Worm (Caenorhabditis elegans) whole organism, L1 larva: ENCODE data around the gene T05C7.9.

Experiments used
- aha-1 ChIP-seq: fragments of 150-350 bp; optimal IDR thresholded peaks from 2 replicates; lab custom pipeline; 2014; ENCODE audit warnings: missing biosample characterization, missing genetic modification characterization
- blmp-1 ChIP-seq: fragments of 150-350 bp; optimal IDR thresholded peaks from 2 replicates; lab custom pipeline; 2014; ENCODE audit warnings: missing biosample characterization, missing genetic modification characterization
- ceh-8 ChIP-seq: fragments of 200-800 bp; sonication (Bioruptor generic); optimal IDR thresholded peaks from 2 replicates; lab custom pipeline; 2018; ENCODE audit warnings: mild to moderate bottlenecking, missing genetic modification characterization, moderate library complexity, missing compliant biosample characterization
- elt-3 ChIP-seq, 6 experiments: fragments of 150-350 bp in 1 of 6; sonication (generic microtip); optimal IDR thresholded peaks; 2 replicates each; lab custom pipeline; 2017 to 2018; ENCODE audit warnings: missing biosample characterization in 6 of 6, missing genetic modification characterization in 6 of 6, inconsistent platforms in 1 of 6
- jun-1 ChIP-seq: fragments of 150-350 bp; optimal IDR thresholded peaks from 2 replicates; lab custom pipeline; 2014; ENCODE audit warnings: missing biosample characterization, missing genetic modification reagents, missing genetic modification characterization
- lin-13 ChIP-seq: fragments of 150-350 bp; optimal IDR thresholded peaks from 2 replicates; lab custom pipeline; 2014; ENCODE audit warnings: missing biosample characterization, missing genetic modification reagents, missing genetic modification characterization
- nhr-12 ChIP-seq: sonication (generic microtip); optimal IDR thresholded peaks from 2 replicates; lab custom pipeline; 2017; ENCODE audit warnings: missing biosample characterization, missing genetic modification characterization
- snpc-4 ChIP-seq: fragments of 150-350 bp; optimal IDR thresholded peaks from 2 replicates; lab custom pipeline; 2014; ENCODE audit warnings: missing biosample characterization, missing genetic modification characterization
- zag-1 ChIP-seq: fragments of 150-350 bp; optimal IDR thresholded peaks from 2 replicates; lab custom pipeline; 2014; ENCODE audit warnings: missing biosample characterization, missing genetic modification characterization

DNA sequence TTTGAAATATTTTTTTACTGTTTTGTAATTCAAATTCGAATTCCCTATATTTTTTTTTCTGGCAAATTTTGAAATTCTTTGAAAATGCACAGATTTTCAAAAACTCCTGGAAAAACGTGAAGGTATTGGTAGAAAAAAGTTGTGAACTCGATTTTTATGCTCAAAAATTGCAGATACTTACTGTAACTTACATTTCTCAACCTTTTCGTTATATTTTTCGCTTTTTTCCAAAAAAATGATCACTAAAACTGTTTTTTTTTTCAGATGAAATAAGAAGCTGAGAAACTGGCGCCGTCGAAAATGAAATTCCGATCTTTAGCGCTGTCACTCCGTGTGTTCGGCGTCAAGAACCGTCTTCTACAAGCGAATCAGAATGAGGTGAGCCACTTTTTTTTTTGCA, 3.0 kb upstream of the T05C7.9 start, which contains the start of gene T05C7.8:
- no peak for TF ChIP-seq aha-1 (tag; lab: Kevin White, UChicago)
- TF ChIP-seq nhr-12 (tag; lab: Kevin White, UChicago): no peak
- no peak for TF ChIP-seq elt-3 (tag; optimal IDR thresholded peaks at IDR 0.05; lab: Kevin White, UChicago)
- no peak for TF ChIP-seq ceh-8 (GFP tag; lab: Kevin White, UChicago)
- no peak for TF ChIP-seq zag-1
- no peak for TF ChIP-seq snpc-4 (tag; lab: Kevin White, UChicago)
- TF ChIP-seq lin-13: no peak
- TF ChIP-seq jun-1 (tag; lab: Kevin White, UChicago): no peak
- no peak for TF ChIP-seq blmp-1
